Worm (Caenorhabditis elegans) whole organism, L4 larva: ENCODE results near the gene panl-2.

Source experiments
- ceh-62 ChIP-seq: sonication (generic microtip); optimal IDR thresholded peaks from 2 replicates; lab custom pipeline; 2017; ENCODE audit warnings: missing biosample characterization, missing genetic modification characterization
- ceh-82 ChIP-seq: sonication (generic microtip); optimal IDR thresholded peaks from 2 replicates; lab custom pipeline; 2017; ENCODE audit warnings: missing biosample characterization, missing genetic modification characterization
- ctbp-1 ChIP-seq: fragments of 200-800 bp; sonication (Bioruptor generic); IDR thresholded peaks from 2 replicates; pipeline ENCODE4 v1.3.6; 2022; ENCODE audit warnings: missing genetic modification reagents, missing genetic modification characterization, missing compliant biosample characterization
- hmg-1.1 ChIP-seq: fragments of 200-800 bp; sonication (Bioruptor generic); IDR thresholded peaks from 2 replicates; pipeline ENCODE4 v1.3.6; 2022; ENCODE audit warnings: missing genetic modification reagents, missing genetic modification characterization, missing compliant biosample characterization
- madf-9 ChIP-seq: fragments of 200-800 bp; sonication (Bioruptor generic); conservative IDR thresholded peaks from 2 replicates; pipeline ENCODE4 v1.3.6; 2022; ENCODE audit warnings: missing genetic modification reagents, missing genetic modification characterization, missing compliant biosample characterization
- mes-2 ChIP-seq: sonication (generic microtip); optimal IDR thresholded peaks from 2 replicates; lab custom pipeline; 2016; ENCODE audit warnings: missing genotype, mild to moderate bottlenecking, missing genetic modification characterization, missing compliant biosample characterization; ENCODE audit not compliant: poor library complexity, severe bottlenecking
- skn-1 ChIP-seq: fragments of 150-350 bp; optimal IDR thresholded peaks from 2 replicates; lab custom pipeline; 2014; ENCODE audit warnings: missing biosample characterization, missing genetic modification characterization

- no peak for TF ChIP-seq ceh-62 (tag; lab: Kevin White, UChicago)
- no peak for TF ChIP-seq madf-9 (GFP tag; lab: Robert Waterston, UW)
- TF ChIP-seq mes-2 (tag; lab: Kevin White, UChicago): peak; percentile 53
- no peak for TF ChIP-seq skn-1
- TF ChIP-seq ctbp-1 (GFP tag; lab: Robert Waterston, UW): no peak
- TF ChIP-seq hmg-1.1 (GFP tag; lab: Robert Waterston, UW): peak; percentile 28; the same call in 1 of the 2 replicates
- no peak for TF ChIP-seq ceh-82 (tag; lab: Kevin White, UChicago)
Measured at ce11 chrIII:6961167-6961566, 6.8 kb downstream of the panl-2 start.
